Fruit fly (Drosophila melanogaster): ENCODE data around the gene Cox10.

Cox10 gene

DNA sequence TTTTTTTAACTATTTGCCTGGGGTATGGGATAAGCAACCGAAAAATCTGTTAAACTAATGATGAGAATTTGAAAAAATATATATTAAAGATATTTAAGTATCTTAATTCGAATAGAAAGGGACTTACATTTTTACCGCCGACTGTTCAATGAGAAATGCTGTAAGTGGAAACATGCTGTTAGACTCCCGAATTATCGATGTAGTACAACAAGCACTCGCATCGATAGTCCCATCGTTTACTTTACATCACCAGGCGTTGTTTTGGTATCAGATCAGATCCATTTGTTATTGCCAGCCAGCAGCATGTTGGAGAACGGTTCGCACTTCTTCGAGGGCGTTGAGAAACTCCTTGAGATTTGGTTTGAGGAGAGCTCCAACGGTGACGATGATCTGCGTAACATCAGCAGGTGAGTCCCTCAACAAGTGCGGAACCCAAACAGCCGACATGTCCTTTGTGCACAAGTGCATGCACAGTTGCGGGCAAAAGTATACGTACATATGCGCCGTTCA lies 8.0 kb downstream of the Cox10 start, which contains the start of gene SamDC (continued):
- TF ChIP-seq BEAF-32 (GFP tag; optimal IDR thresholded peaks at IDR 0.05): peak; percentile 88
- TF ChIP-seq Bteb2 (GFP tag; optimal IDR thresholded peaks at IDR 0.05): no peak
- TF ChIP-seq CG4282 (GFP tag; optimal IDR thresholded peaks at IDR 0.05): no peak
- peak; percentile 48 for TF ChIP-seq HHEX (GFP tag; optimal IDR thresholded peaks at IDR 0.05)
- TF ChIP-seq lbe (GFP tag; optimal IDR thresholded peaks at IDR 0.05): peak; percentile 13
- TF ChIP-seq wdn (GFP tag; IDR thresholded peaks at IDR 0.05): no peak
- peak; percentile 61 for TF ChIP-seq pfk (GFP tag; optimal IDR thresholded peaks at IDR 0.05)
- peak; percentile 39 for TF ChIP-seq CG1602 (GFP tag; optimal IDR thresholded peaks at IDR 0.05)
- peak; percentile 25 for TF ChIP-seq jumu (GFP tag; optimal IDR thresholded peaks at IDR 0.05)
- no peak; the same call in 1 of the 2 replicates for TF ChIP-seq CG9932 (GFP tag; IDR thresholded peaks at IDR 0.05)
- peak; percentile 12 for TF ChIP-seq CG13123 (GFP tag; optimal IDR thresholded peaks at IDR 0.05)
- peak; percentile 99 for TF ChIP-seq CG8388 (GFP tag; optimal IDR thresholded peaks at IDR 0.05)
- TF ChIP-seq Hr39 (optimal IDR thresholded peaks at IDR 0.05): no peak
- TF ChIP-seq CG4360 (GFP tag; IDR thresholded peaks at IDR 0.05): 0 out of 2 replicates have a peak, but pooled peaks have one; percentile 31
- TF ChIP-seq Fer1 (GFP tag; optimal IDR thresholded peaks at IDR 0.05): peak; percentile 44
- peak in 1 of 2 experiments; percentile 77 for TF ChIP-seq Dfd (GFP tag; optimal IDR thresholded peaks at IDR 0.05)
- TF ChIP-seq CG7372 (GFP tag; IDR thresholded peaks at IDR 0.05): no peak
- TF ChIP-seq ken (GFP tag; IDR thresholded peaks at IDR 0.05): no peak
- peak; percentile 73 for TF ChIP-seq CG11504 (tag; optimal IDR thresholded peaks at IDR 0.05)
- peak; percentile 40 to 60 for TF ChIP-seq Hr51 (GFP tag; optimal IDR thresholded peaks at IDR 0.05)
- TF ChIP-seq CG2116 (GFP tag; optimal IDR thresholded peaks at IDR 0.05): peak; percentile 60
- TF ChIP-seq MTF-1 (GFP tag; optimal IDR thresholded peaks at IDR 0.05; ENCODE audit: borderline replicate concordance): no peak
- TF ChIP-seq CG10431 (GFP tag; optimal IDR thresholded peaks at IDR 0.05): no peak
- TF ChIP-seq dpn (GFP tag; optimal IDR thresholded peaks at IDR 0.05): peak; percentile 33 to 47
- TF ChIP-seq Nf-YA (GFP tag; IDR thresholded peaks at IDR 0.05): no peak
- peak; percentile 83 for TF ChIP-seq Opbp (GFP tag; IDR thresholded peaks at IDR 0.05; ENCODE audit: partially characterized antibody)
- peak; percentile 37; the same call in 1 of the 3 replicates for TF ChIP-seq zfh1 (GFP tag; IDR thresholded peaks at IDR 0.05)
- TF ChIP-seq CG12299 (tag; optimal IDR thresholded peaks at IDR 0.05): no peak
- peak; percentile 71; the same call in 1 of the 2 replicates for TF ChIP-seq NFAT (GFP tag; IDR thresholded peaks at IDR 0.05)
- peak; percentile 58; the same call in 1 of the 2 replicates for TF ChIP-seq ara (GFP tag; IDR thresholded peaks at IDR 0.05)
- TF ChIP-seq Hr78 (GFP tag; optimal IDR thresholded peaks at IDR 0.05): peak in 1 of 2 experiments; percentile 67
- no peak; the same call in 1 of the 2 replicates for TF ChIP-seq lmd (GFP tag; IDR thresholded peaks at IDR 0.05)
- TF ChIP-seq knrl (GFP tag; IDR thresholded peaks at IDR 0.05; ENCODE audit: partially characterized antibody): peak; percentile 87
- TF ChIP-seq CG6272 (GFP tag; IDR thresholded peaks at IDR 0.05): no peak
- TF ChIP-seq onecut (GFP tag; IDR thresholded peaks at IDR 0.05): 0 out of 2 replicates have a peak, but pooled peaks have one; percentile 26
- TF ChIP-seq bab2 (GFP tag; optimal IDR thresholded peaks at IDR 0.05): no peak
- TF ChIP-seq seq (GFP tag; IDR thresholded peaks at IDR 0.05): no peak
- peak; percentile 58 for TF ChIP-seq zen (tag; optimal IDR thresholded peaks at IDR 0.05)
- TF ChIP-seq fd64A (GFP tag; optimal IDR thresholded peaks at IDR 0.05): no peak
- TF ChIP-seq vvl (GFP tag; IDR thresholded peaks at IDR 0.05): peak; percentile 75
- TF ChIP-seq CG17361 (GFP tag; IDR thresholded peaks at IDR 0.05): peak; percentile 4
- TF ChIP-seq Aef1 (GFP tag; IDR thresholded peaks at IDR 0.05): peak; percentile 24; the same call in 1 of the 3 replicates
- TF ChIP-seq inv (GFP tag; IDR thresholded peaks at IDR 0.05; ENCODE audit: partially characterized antibody): peak; percentile 81
- peak; percentile 8 for TF ChIP-seq ems (GFP tag; optimal IDR thresholded peaks at IDR 0.05)
- no peak for TF ChIP-seq ftz-f1 (GFP tag; optimal IDR thresholded peaks at IDR 0.05)
- peak; percentile 27 for TF ChIP-seq sd (tag; optimal IDR thresholded peaks at IDR 0.05)
- TF ChIP-seq h (optimal IDR thresholded peaks at IDR 0.05): no peak
- peak; percentile 88; the same call in 1 of the 2 replicates for TF ChIP-seq amos (GFP tag; IDR thresholded peaks at IDR 0.05; ENCODE audit: partially characterized antibody)
- no peak for TF ChIP-seq repo (GFP tag; optimal IDR thresholded peaks at IDR 0.05)
- peak; percentile 45 for TF ChIP-seq caup (GFP tag; optimal IDR thresholded peaks at IDR 0.05; ENCODE audit: severe bottlenecking)

All from whole organism, embryonic.